Worm (Caenorhabditis elegans) whole organism, L1 larva: Measurements from ENCODE around the gene ccep-135.

ENCODE experiments used
- C16A3.4 ChIP-seq: fragments of 150-350 bp; optimal IDR thresholded peaks from 2 replicates; lab custom pipeline; 2014; ENCODE audit warnings: missing biosample characterization, missing genetic modification characterization
- F16B12.6 ChIP-seq: fragments of 150-350 bp; optimal IDR thresholded peaks from 2 replicates; lab custom pipeline; 2014; ENCODE audit warnings: missing biosample characterization, missing genetic modification characterization
- alr-1 ChIP-seq: fragments of 200-800 bp; sonication (Bioruptor generic); optimal IDR thresholded peaks from 2 replicates; lab custom pipeline; 2018; ENCODE audit warnings: borderline replicate concordance, mild to moderate bottlenecking, missing genetic modification characterization, missing compliant biosample characterization
- ama-1 ChIP-seq: fragments of 150-350 bp; optimal IDR thresholded peaks from 2 replicates; lab custom pipeline; 2014
- blmp-1 ChIP-seq: fragments of 150-350 bp; optimal IDR thresholded peaks from 2 replicates; lab custom pipeline; 2014; ENCODE audit warnings: missing biosample characterization, missing genetic modification characterization
- ceh-63 ChIP-seq: fragments of 200-800 bp; sonication (Bioruptor generic); optimal IDR thresholded peaks from 2 replicates; lab custom pipeline; 2018; ENCODE audit warnings: mild to moderate bottlenecking, missing genetic modification characterization, missing compliant biosample characterization
- ceh-82 ChIP-seq, 3 experiments: fragments of 150-350 bp in 1 of 3; sonication (generic microtip) in 2 of 3; optimal IDR thresholded peaks; 2 replicates each; lab custom pipeline; 2014 to 2017; ENCODE audit warnings: missing biosample characterization in 3 of 3, missing genetic modification characterization in 3 of 3
- ceh-90 ChIP-seq: sonication (generic microtip); optimal IDR thresholded peaks from 2 replicates; lab custom pipeline; 2016; ENCODE audit warnings: missing genetic modification characterization, missing compliant biosample characterization
- dsc-1 ChIP-seq: sonication (generic microtip); optimal IDR thresholded peaks from 2 replicates; lab custom pipeline; 2016; ENCODE audit warnings: mild to moderate bottlenecking, missing genetic modification characterization, missing compliant biosample characterization
- efl-1 ChIP-seq, 4 experiments: fragments of 150-350 bp; optimal IDR thresholded peaks in 3 of 4; peaks in 1 of 4; 1 replicate in 1 of 4; 2 replicates in 3 of 4; lab custom pipeline; 2014; ENCODE audit warnings: missing biosample characterization in 2 of 4, missing genetic modification characterization in 2 of 4, missing genetic modification reagents in 2 of 4
- efl-3 ChIP-seq: fragments of 200-800 bp; sonication (Bioruptor generic); optimal IDR thresholded peaks from 2 replicates; lab custom pipeline; 2018; ENCODE audit warnings: mild to moderate bottlenecking, missing genetic modification characterization, missing compliant biosample characterization
- egl-13 ChIP-seq: sonication (generic microtip); optimal IDR thresholded peaks from 2 replicates; lab custom pipeline; 2016; ENCODE audit warnings: missing genotype, missing genetic modification reagents, missing genetic modification characterization, missing compliant biosample characterization
- elt-2 ChIP-seq: sonication (generic microtip); optimal IDR thresholded peaks from 2 replicates; lab custom pipeline; 2016; ENCODE audit warnings: missing genetic modification characterization, mild to moderate bottlenecking, inconsistent platforms, missing compliant biosample characterization, missing genetic modification reagents
- elt-3 ChIP-seq, 6 experiments: fragments of 150-350 bp in 1 of 6; sonication (generic microtip); optimal IDR thresholded peaks; 2 replicates each; lab custom pipeline; 2017 to 2018; ENCODE audit warnings: missing biosample characterization in 6 of 6, missing genetic modification characterization in 6 of 6, inconsistent platforms in 1 of 6
- ets-5 ChIP-seq: fragments of 200-800 bp; sonication (Bioruptor generic); IDR thresholded peaks from 2 replicates; pipeline ENCODE4 v1.3.6; 2022; ENCODE audit warnings: missing genetic modification characterization, missing compliant biosample characterization
- fkh-10 ChIP-seq: sonication (generic microtip); optimal IDR thresholded peaks from 2 replicates; lab custom pipeline; 2017; ENCODE audit warnings: missing biosample characterization, missing genetic modification reagents, missing genetic modification characterization
- fos-1 ChIP-seq: fragments of 150-350 bp; optimal IDR thresholded peaks from 2 replicates; lab custom pipeline; 2014; ENCODE audit warnings: missing biosample characterization, missing genetic modification characterization
- hlh-17 ChIP-seq: fragments of 200-800 bp; sonication (Bioruptor generic); optimal IDR thresholded peaks from 2 replicates; lab custom pipeline; 2018; ENCODE audit warnings: missing genetic modification characterization, mild to moderate bottlenecking, missing compliant biosample characterization, moderate library complexity, borderline replicate concordance
- hlh-4 ChIP-seq: sonication (generic microtip); optimal IDR thresholded peaks from 2 replicates; lab custom pipeline; 2016; ENCODE audit warnings: mild to moderate bottlenecking, missing genetic modification characterization, missing compliant biosample characterization
- hpl-2 ChIP-seq: fragments of 150-350 bp; optimal IDR thresholded peaks from 2 replicates; lab custom pipeline; 2014; ENCODE audit warnings: missing biosample characterization, missing genetic modification reagents, missing genetic modification characterization
- isw-1 ChIP-seq: fragments of 200-800 bp; sonication (Bioruptor generic); IDR thresholded peaks from 2 replicates; pipeline ENCODE4 v1.3.6; 2022; ENCODE audit warnings: missing genetic modification characterization, missing compliant biosample characterization
- lin-13 ChIP-seq: fragments of 150-350 bp; optimal IDR thresholded peaks from 2 replicates; lab custom pipeline; 2014; ENCODE audit warnings: missing biosample characterization, missing genetic modification reagents, missing genetic modification characterization
- lin-14 ChIP-seq: fragments of 200-800 bp; sonication (Bioruptor generic); optimal IDR thresholded peaks from 2 replicates; lab custom pipeline; 2018; ENCODE audit warnings: mild to moderate bottlenecking, missing genetic modification characterization, moderate library complexity, missing compliant biosample characterization
- lin-39 ChIP-seq: fragments of 150-350 bp; optimal IDR thresholded peaks from 2 replicates; lab custom pipeline; 2014; ENCODE audit warnings: missing biosample characterization, missing genetic modification reagents, missing genetic modification characterization
- lir-3 ChIP-seq: sonication (generic microtip); optimal IDR thresholded peaks from 2 replicates; lab custom pipeline; 2016; ENCODE audit warnings: mild to moderate bottlenecking, missing genetic modification characterization, moderate library complexity, missing compliant biosample characterization; ENCODE audit not compliant: poor library complexity
- lsy-2 ChIP-seq, 2 experiments: fragments of 150-350 bp; optimal IDR thresholded peaks; 2 replicates each; lab custom pipeline; 2014; ENCODE audit warnings: missing biosample characterization in 2 of 2, missing genetic modification characterization in 2 of 2
- mab-9 ChIP-seq: fragments of 200-800 bp; sonication (Bioruptor generic); IDR thresholded peaks from 2 replicates; pipeline ENCODE4 v1.3.6; 2022; ENCODE audit warnings: missing genetic modification reagents, missing genetic modification characterization, missing compliant biosample characterization
- mdl-1 ChIP-seq, 2 experiments: fragments of 150-350 bp; optimal IDR thresholded peaks; 2 replicates each; lab custom pipeline; 2014 to 2017; ENCODE audit warnings: missing biosample characterization in 2 of 2, missing genetic modification characterization in 2 of 2, inconsistent platforms in 1 of 2
- mef-2 ChIP-seq: fragments of 150-350 bp; optimal IDR thresholded peaks from 2 replicates; lab custom pipeline; 2014; ENCODE audit warnings: missing biosample characterization, missing genetic modification characterization
- mep-1 ChIP-seq: fragments of 150-350 bp; optimal IDR thresholded peaks from 2 replicates; lab custom pipeline; 2014; ENCODE audit warnings: missing biosample characterization, missing genetic modification characterization
- nhr-12 ChIP-seq: sonication (generic microtip); optimal IDR thresholded peaks from 2 replicates; lab custom pipeline; 2017; ENCODE audit warnings: missing biosample characterization, missing genetic modification characterization
- nhr-20 ChIP-seq: sonication (generic microtip); optimal IDR thresholded peaks from 2 replicates; lab custom pipeline; 2016; ENCODE audit warnings: mild to moderate bottlenecking, missing genetic modification characterization, missing compliant biosample characterization
- nhr-28 ChIP-seq: fragments of 150-350 bp; optimal IDR thresholded peaks from 2 replicates; lab custom pipeline; 2014; ENCODE audit warnings: missing biosample characterization, missing genetic modification characterization
- nhr-71 ChIP-seq: sonication (generic microtip); optimal IDR thresholded peaks from 2 replicates; lab custom pipeline; 2016; ENCODE audit warnings: mild to moderate bottlenecking, missing genetic modification characterization, moderate library complexity, missing compliant biosample characterization
- nhr-76 ChIP-seq: sonication (generic microtip); optimal IDR thresholded peaks from 2 replicates; lab custom pipeline; 2017; ENCODE audit warnings: missing biosample characterization, missing genetic modification characterization
- nhr-77 ChIP-seq: fragments of 150-350 bp; optimal IDR thresholded peaks from 2 replicates; lab custom pipeline; 2014; ENCODE audit warnings: missing biosample characterization, missing genetic modification characterization
- nhr-84 ChIP-seq: sonication (generic microtip); optimal IDR thresholded peaks from 2 replicates; lab custom pipeline; 2017; ENCODE audit warnings: missing biosample characterization, missing genetic modification characterization
- nhr-90 ChIP-seq: sonication (generic microtip); optimal IDR thresholded peaks from 2 replicates; lab custom pipeline; 2016; ENCODE audit warnings: mild to moderate bottlenecking, missing genetic modification characterization, missing compliant biosample characterization; ENCODE audit not compliant: poor library complexity
- pag-3 ChIP-seq: sonication (generic microtip); optimal IDR thresholded peaks from 2 replicates; lab custom pipeline; 2017; ENCODE audit warnings: missing genetic modification characterization, mild to moderate bottlenecking, missing compliant biosample characterization, antibody characterized with exemption, borderline replicate concordance; ENCODE audit not compliant: insufficient read depth
- pqm-1 ChIP-seq: sonication (generic microtip); optimal IDR thresholded peaks from 3 replicates; lab custom pipeline; 2017; ENCODE audit warnings: missing biosample characterization, missing genetic modification characterization
- rnt-1 ChIP-seq: sonication (generic microtip); optimal IDR thresholded peaks from 2 replicates; lab custom pipeline; 2016; ENCODE audit warnings: mild to moderate bottlenecking, missing genetic modification characterization, moderate library complexity, missing compliant biosample characterization
- snpc-4 ChIP-seq: fragments of 150-350 bp; optimal IDR thresholded peaks from 2 replicates; lab custom pipeline; 2014; ENCODE audit warnings: missing biosample characterization, missing genetic modification characterization
- snu-23 ChIP-seq: sonication (generic microtip); optimal IDR thresholded peaks from 2 replicates; lab custom pipeline; 2016; ENCODE audit warnings: missing genetic modification characterization, missing compliant biosample characterization
- swsn-7 ChIP-seq: sonication (generic microtip); optimal IDR thresholded peaks from 2 replicates; lab custom pipeline; 2016; ENCODE audit warnings: missing genetic modification characterization, missing compliant biosample characterization
- unc-30 ChIP-seq: sonication (generic microtip); optimal IDR thresholded peaks from 2 replicates; lab custom pipeline; 2017; ENCODE audit warnings: missing biosample characterization, missing genetic modification characterization
- unc-62 ChIP-seq: fragments of 150-350 bp; optimal IDR thresholded peaks from 2 replicates; lab custom pipeline; 2014; ENCODE audit warnings: missing biosample characterization, missing genetic modification reagents, missing genetic modification characterization
- unc-86 ChIP-seq: sonication (generic microtip); optimal IDR thresholded peaks from 2 replicates; lab custom pipeline; 2016; ENCODE audit warnings: missing genetic modification characterization, missing compliant biosample characterization
- vab-15 ChIP-seq: sonication (generic microtip); optimal IDR thresholded peaks from 2 replicates; lab custom pipeline; 2017; ENCODE audit warnings: missing genotype, mild to moderate bottlenecking, missing genetic modification characterization, missing compliant biosample characterization
- ztf-4 ChIP-seq: fragments of 150-350 bp; optimal IDR thresholded peaks from 2 replicates; lab custom pipeline; 2014; ENCODE audit warnings: missing biosample characterization, missing genetic modification characterization

The ccep-135 gene

DNA sequence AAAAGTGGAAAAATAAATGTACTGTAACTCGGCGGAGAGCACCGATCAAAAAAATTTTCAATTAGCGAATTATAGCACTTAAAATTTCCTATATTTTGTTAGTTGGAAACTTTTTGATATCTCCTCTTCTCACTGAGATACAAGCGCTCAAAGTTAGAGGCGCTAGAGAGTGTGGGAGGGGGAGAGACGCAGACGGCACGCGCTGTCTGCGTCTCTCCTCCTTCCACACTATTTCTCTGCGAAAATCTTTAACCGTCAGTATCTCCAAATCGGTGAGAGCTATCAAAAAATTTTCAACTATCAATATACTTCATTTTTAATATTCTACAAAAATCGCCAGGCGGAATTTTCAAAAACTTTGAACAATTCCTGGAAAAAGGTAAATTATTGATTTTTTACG, 24.9 kb upstream of the ccep-135 start:
- TF ChIP-seq ama-1 (no peak), pqm-1 (tag; lab: Kevin White, UChicago) (no peak), elt-2 (tag; lab: Kevin White, UChicago) (no peak), efl-1 (optimal IDR thresholded peaks at IDR 0.05; lab: Kevin White, UChicago) (no peak), efl-1 (GFP tag; optimal IDR thresholded peaks at IDR 0.05 in 1 of 2; lab: Kevin White, UChicago) (peak in 1 of 2 experiments; percentile 49)

DNA sequence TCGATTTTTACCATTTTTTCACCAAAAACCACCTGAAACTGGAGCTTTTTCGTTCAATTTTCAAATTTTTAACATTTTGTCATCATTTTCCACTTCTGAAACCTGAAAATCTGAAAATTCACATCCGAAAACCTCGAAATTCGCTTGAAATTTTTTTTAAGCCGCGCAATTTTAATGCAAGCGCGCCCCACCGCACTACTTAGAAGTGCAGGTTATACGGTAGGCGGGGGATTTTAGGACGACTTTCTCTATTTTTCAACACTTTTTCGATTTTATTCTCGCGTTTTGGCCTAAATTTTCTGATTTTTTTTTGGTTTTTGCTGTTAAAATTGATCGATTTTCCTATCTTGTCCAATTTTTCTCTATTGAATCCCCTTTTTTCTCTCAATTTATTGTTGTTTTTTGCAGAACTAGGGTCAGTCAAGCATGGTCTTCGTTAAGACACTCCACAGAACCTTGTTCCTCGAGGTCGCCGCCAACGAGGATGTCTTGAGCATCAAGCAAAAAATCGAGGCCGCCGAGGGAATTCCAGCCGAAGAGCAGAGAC, 23.7 kb upstream of the ccep-135 start, which contains the start of gene ubl-1:
Gene ubl-1, plus strand, starts transcription at position 402 of the 547 bp plus-strand sequence.
- peak; percentile 89 for TF ChIP-seq rnt-1 (tag; lab: Kevin White, UChicago)
- TF ChIP-seq lin-39, result peak; percentile 51
- TF ChIP-seq lir-3 (tag; lab: Kevin White, UChicago), result no peak
- TF ChIP-seq hlh-17 (GFP tag; lab: Kevin White, UChicago), result no peak
- TF ChIP-seq swsn-7 (tag; lab: Kevin White, UChicago), result peak; percentile 76
- TF ChIP-seq hlh-4 (tag; lab: Kevin White, UChicago), result no peak
- no peak for TF ChIP-seq efl-3 (GFP tag; lab: Kevin White, UChicago)
- no peak for TF ChIP-seq ets-5 (GFP tag; lab: Robert Waterston, UW)
- peak; percentile 96 for TF ChIP-seq mep-1 (tag; lab: Kevin White, UChicago)
- TF ChIP-seq mab-9, result no peak
- TF ChIP-seq lsy-2 (tag; optimal IDR thresholded peaks at IDR 0.05; lab: Kevin White, UChicago), result peak; percentile 98 to 99
- TF ChIP-seq ztf-4 (tag; lab: Kevin White, UChicago), result peak; percentile 20
- TF ChIP-seq lin-14 (GFP tag; lab: Kevin White, UChicago), result peak; percentile 89
- TF ChIP-seq dsc-1 (tag; lab: Kevin White, UChicago), result peak; percentile 74
- peak; percentile 64 for TF ChIP-seq F16B12.6
- no peak for TF ChIP-seq nhr-28 (tag; lab: Kevin White, UChicago)
- peak in 1 of 2 experiments; percentile 66 for TF ChIP-seq mdl-1 (tag; optimal IDR thresholded peaks at IDR 0.05; lab: Kevin White, UChicago)
- peak; percentile 91 for TF ChIP-seq lin-13 (GFP tag; lab: Kevin White, UChicago)
- TF ChIP-seq nhr-20 (tag; lab: Kevin White, UChicago), result peak; percentile 82
- no peak for TF ChIP-seq egl-13 (tag; lab: Kevin White, UChicago)
- TF ChIP-seq C16A3.4, result peak; percentile 94
- TF ChIP-seq unc-86 (tag; lab: Kevin White, UChicago), result peak; percentile 56
- TF ChIP-seq ceh-82 (tag; optimal IDR thresholded peaks at IDR 0.05; lab: Kevin White, UChicago), result peak; percentile 90 to 93 (median 90)
- peak; percentile 89 to 90 for TF ChIP-seq efl-1 (optimal IDR thresholded peaks at IDR 0.05; lab: Kevin White, UChicago)
- TF ChIP-seq efl-1 (GFP tag; optimal IDR thresholded peaks at IDR 0.05 in 1 of 2; lab: Kevin White, UChicago), result peak; percentile 86 to 98
- TF ChIP-seq unc-62 (GFP tag; lab: Kevin White, UChicago), result no peak
- TF ChIP-seq nhr-90 (tag; lab: Kevin White, UChicago), result peak; percentile 67
- TF ChIP-seq nhr-12 (tag; lab: Kevin White, UChicago), result no peak
- no peak for TF ChIP-seq mef-2
- no peak for TF ChIP-seq unc-30 (tag; lab: Kevin White, UChicago)
- peak; percentile 91 for TF ChIP-seq nhr-77 (tag; lab: Kevin White, UChicago)
- TF ChIP-seq elt-3 (tag; optimal IDR thresholded peaks at IDR 0.05; lab: Kevin White, UChicago), result peak; percentile 27 to 92 (median 66)
- TF ChIP-seq nhr-71 (tag; lab: Kevin White, UChicago), result peak; percentile 89
- no peak for TF ChIP-seq pqm-1 (tag; lab: Kevin White, UChicago)
- TF ChIP-seq snu-23 (GFP tag; lab: Kevin White, UChicago), result peak; percentile 90
- TF ChIP-seq alr-1 (tag; lab: Kevin White, UChicago), result no peak
- TF ChIP-seq nhr-84 (tag; lab: Kevin White, UChicago), result no peak
- peak; percentile 65 for TF ChIP-seq hpl-2
- TF ChIP-seq ceh-63 (GFP tag; lab: Kevin White, UChicago), result no peak
- TF ChIP-seq pag-3 (tag; lab: Kevin White, UChicago), result peak; percentile 23
- no peak for TF ChIP-seq ama-1
- TF ChIP-seq blmp-1 (tag; lab: Kevin White, UChicago), result peak; percentile 96
- TF ChIP-seq nhr-76 (tag; lab: Kevin White, UChicago), result no peak
- no peak for TF ChIP-seq ceh-90
- peak; percentile 73 for TF ChIP-seq vab-15 (tag; lab: Kevin White, UChicago)
- peak; percentile 83 for TF ChIP-seq snpc-4 (tag; lab: Kevin White, UChicago)
- TF ChIP-seq fkh-10 (GFP tag; lab: Kevin White, UChicago), result peak; percentile 74
- TF ChIP-seq fos-1 (tag; lab: Kevin White, UChicago), result peak; percentile 79
- peak; percentile 79 for TF ChIP-seq isw-1
